Fruit fly (Drosophila melanogaster): ENCODE measurements around the gene Gip.

Gene Gip

DNA sequence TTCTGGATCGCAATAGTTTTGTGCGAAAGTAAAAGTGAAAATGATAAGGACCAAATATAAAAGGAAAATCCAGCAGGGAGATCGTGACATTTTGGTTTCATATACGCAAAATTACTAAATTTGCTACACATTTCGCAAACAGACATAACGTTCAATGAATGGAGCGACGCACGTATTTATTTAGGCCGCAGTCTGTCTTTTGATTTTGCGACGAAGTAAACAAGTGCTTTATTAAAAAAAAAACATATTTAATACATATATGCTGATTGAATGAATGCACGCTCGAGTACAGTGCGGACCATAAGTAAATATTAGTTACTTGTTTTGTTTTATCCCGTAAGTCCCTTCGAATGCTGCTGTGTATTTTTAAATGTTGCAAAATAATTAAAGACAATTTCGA is 37.7 kb upstream of the Gip start, which contains the start of gene CG32679:
CG32679 (minus strand) TSS at position 101 of the 400 bp plus-strand sequence.
- no peak for TF ChIP-seq ovo (GFP tag; optimal IDR thresholded peaks at IDR 0.05)
- TF ChIP-seq CG11617 (GFP tag; optimal IDR thresholded peaks at IDR 0.05), result no peak
- no peak for TF ChIP-seq CG12768 (GFP tag; optimal IDR thresholded peaks at IDR 0.05)
- no peak for TF ChIP-seq Hr96 (GFP tag; optimal IDR thresholded peaks at IDR 0.05)
- no peak for TF ChIP-seq CG33017 (tag; optimal IDR thresholded peaks at IDR 0.05)
- TF ChIP-seq Crg-1 (GFP tag; optimal IDR thresholded peaks at IDR 0.05), result no peak
- no peak for TF ChIP-seq cic (GFP tag; optimal IDR thresholded peaks at IDR 0.05)
- TF ChIP-seq CG5204 (GFP tag; optimal IDR thresholded peaks at IDR 0.05), result no peak
- no peak for TF ChIP-seq toe (GFP tag; optimal IDR thresholded peaks at IDR 0.05)
- no peak for TF ChIP-seq cnc (optimal IDR thresholded peaks at IDR 0.05)
- TF ChIP-seq kay (GFP tag; ENCODE audit: borderline replicate concordance), result no peak
- no peak for TF ChIP-seq CG1620 (GFP tag; optimal IDR thresholded peaks at IDR 0.05)

DNA sequence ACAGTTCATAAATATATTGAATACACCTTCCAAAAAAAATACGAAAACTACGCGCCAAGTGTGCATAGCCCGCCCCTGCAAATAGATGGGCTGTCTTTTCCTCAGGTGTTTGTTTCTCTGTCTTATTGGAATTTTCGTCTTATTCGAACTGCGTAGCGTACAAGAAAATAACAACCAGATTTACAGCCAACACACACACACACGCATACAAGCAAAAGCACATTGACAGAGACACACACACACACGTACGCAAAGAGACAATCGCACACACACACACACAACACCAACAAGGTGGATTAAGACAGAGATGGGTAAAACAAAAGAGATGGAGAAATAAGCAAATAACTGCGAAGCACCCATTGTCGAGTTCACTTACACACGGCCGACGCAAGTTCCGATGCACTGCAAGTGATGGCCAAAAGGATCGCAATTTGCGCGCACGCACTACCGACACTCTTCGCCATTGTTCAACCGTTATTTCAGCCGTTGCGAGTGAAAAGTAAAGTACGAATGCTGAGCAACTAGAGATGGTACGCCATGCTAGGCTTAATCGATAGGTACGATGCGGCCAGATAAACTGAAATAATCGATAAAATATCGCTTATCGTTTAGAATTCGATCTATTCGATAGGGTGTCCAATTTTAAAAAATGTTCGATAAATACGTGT is 36.2 kb upstream of the Gip start:
- TF ChIP-seq CG12768 (GFP tag; optimal IDR thresholded peaks at IDR 0.05) (no peak), Mnt (GFP tag; optimal IDR thresholded peaks at IDR 0.05) (peak; percentile 74), CG5204 (GFP tag; optimal IDR thresholded peaks at IDR 0.05) (no peak), pad (GFP tag; optimal IDR thresholded peaks at IDR 0.05) (peak; percentile 38), Hr96 (GFP tag; optimal IDR thresholded peaks at IDR 0.05) (no peak), bab1 (GFP tag; optimal IDR thresholded peaks at IDR 0.05) (peak; percentile 75), CG1620 (GFP tag; optimal IDR thresholded peaks at IDR 0.05) (peak; percentile 12), toe (GFP tag; optimal IDR thresholded peaks at IDR 0.05) (no peak), kay (GFP tag; ENCODE audit: borderline replicate concordance) (no peak), CG7045 (GFP tag; optimal IDR thresholded peaks at IDR 0.05) (no peak), CG11617 (GFP tag; optimal IDR thresholded peaks at IDR 0.05) (peak; percentile 45), tj (GFP tag; optimal IDR thresholded peaks at IDR 0.05) (peak; percentile 46), CG14711 (tag; optimal IDR thresholded peaks at IDR 0.05) (peak; percentile 44), ovo (GFP tag; optimal IDR thresholded peaks at IDR 0.05) (peak; percentile 84), CG7101 (tag; optimal IDR thresholded peaks at IDR 0.05) (peak; percentile 11), Clk (GFP tag; optimal IDR thresholded peaks at IDR 0.05) (no peak), Crg-1 (GFP tag; optimal IDR thresholded peaks at IDR 0.05) (peak; percentile 30), cic (GFP tag; optimal IDR thresholded peaks at IDR 0.05) (peak; percentile 26)

DNA sequence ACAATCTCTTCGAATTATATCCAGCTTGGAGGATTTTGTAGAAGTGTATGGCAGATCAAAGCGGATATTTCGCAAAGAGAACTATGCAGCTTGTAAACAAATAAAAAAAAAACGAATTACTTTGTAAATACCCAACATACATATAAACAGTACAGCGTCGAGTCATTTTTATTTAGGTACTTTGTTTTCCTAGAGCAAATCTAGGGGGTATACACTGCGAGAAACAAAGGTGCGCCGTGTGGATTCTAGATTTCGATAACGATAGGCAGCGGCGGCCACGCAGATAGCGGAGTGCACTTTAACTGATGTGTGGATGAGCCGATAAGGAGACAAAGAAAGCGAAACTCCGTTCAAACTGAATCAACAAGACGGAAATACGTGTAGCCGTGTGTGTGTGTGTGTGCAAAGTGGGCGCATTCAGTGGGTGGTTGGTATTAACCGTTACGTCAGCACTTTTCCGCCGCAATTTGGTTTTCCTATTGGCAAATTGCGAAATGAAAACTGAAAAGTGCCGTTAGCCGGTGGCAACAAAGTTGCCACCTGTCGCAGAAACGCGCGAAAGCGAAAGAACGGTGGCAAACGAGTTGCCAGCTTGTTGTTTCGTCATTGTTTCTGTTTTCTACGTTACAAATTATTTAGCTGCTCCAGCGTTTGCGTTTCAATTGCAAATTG is 35.0 kb upstream of the Gip start:
- no peak for TF ChIP-seq bab1 (GFP tag; optimal IDR thresholded peaks at IDR 0.05)
- peak; percentile 23 for TF ChIP-seq pad (GFP tag; optimal IDR thresholded peaks at IDR 0.05)
- no peak for TF ChIP-seq CG33017 (tag; optimal IDR thresholded peaks at IDR 0.05)
- TF ChIP-seq CG7101 (tag; optimal IDR thresholded peaks at IDR 0.05), result peak; percentile 43
- no peak for TF ChIP-seq CG1620 (GFP tag; optimal IDR thresholded peaks at IDR 0.05)
- no peak for TF ChIP-seq CG12768 (GFP tag; optimal IDR thresholded peaks at IDR 0.05)
- no peak for TF ChIP-seq cnc (optimal IDR thresholded peaks at IDR 0.05)
- no peak for TF ChIP-seq CG7045 (GFP tag; optimal IDR thresholded peaks at IDR 0.05)
- no peak for TF ChIP-seq CG5204 (GFP tag; optimal IDR thresholded peaks at IDR 0.05)
- TF ChIP-seq ovo (GFP tag; optimal IDR thresholded peaks at IDR 0.05), result peak; percentile 17
- no peak for TF ChIP-seq toe (GFP tag; optimal IDR thresholded peaks at IDR 0.05)
- no peak for TF ChIP-seq cic (GFP tag; optimal IDR thresholded peaks at IDR 0.05)
- peak; percentile 47 for TF ChIP-seq tj (GFP tag; optimal IDR thresholded peaks at IDR 0.05)

DNA sequence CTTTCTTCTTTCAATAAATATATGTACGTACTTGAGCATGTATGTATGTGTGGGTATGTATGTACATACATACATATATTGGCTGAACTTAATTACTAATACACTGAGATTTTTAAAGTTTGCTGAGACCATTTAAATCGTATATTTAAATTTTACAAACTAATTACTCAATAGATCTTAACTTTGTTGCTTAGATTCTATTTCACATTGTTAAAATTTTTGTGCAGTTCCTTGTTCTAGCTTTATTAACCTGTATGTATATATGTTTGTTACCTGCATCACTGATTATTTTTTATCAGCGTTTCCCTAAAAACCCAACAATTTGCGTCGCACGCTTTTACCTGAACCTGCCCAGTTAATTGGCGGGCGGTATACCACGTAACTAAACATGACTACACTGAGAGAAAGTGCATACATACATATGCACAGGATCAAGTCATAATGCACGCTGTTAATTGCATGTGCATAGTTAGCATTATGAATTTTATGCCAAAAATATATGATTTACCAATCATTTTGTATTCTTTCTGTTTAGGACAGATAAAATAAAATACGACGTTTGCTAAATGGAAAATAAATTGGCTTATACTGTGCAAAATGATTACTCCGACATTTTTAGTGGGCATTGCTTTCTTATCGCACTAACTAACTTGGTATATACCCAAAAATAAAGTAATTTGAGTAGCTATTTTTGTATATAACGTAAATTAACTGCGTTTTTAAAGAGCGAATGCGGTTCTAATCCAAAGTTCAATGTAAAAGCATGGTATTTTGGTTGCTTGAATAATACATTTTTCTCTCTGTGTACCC is 33.1 kb upstream of the Gip start:
- no peak for TF ChIP-seq CG33017 (tag; optimal IDR thresholded peaks at IDR 0.05)
- no peak for TF ChIP-seq cnc (optimal IDR thresholded peaks at IDR 0.05)
- peak; percentile 81 for TF ChIP-seq CG11617 (GFP tag; optimal IDR thresholded peaks at IDR 0.05)
- peak; percentile 43 for TF ChIP-seq CG7045 (GFP tag; optimal IDR thresholded peaks at IDR 0.05)
- peak; percentile 49 for TF ChIP-seq CG14711 (tag; optimal IDR thresholded peaks at IDR 0.05)
- peak; percentile 58 for TF ChIP-seq kay (GFP tag; ENCODE audit: borderline replicate concordance)
- TF ChIP-seq tj (GFP tag; optimal IDR thresholded peaks at IDR 0.05), result peak; percentile 84
- peak; percentile 29 for TF ChIP-seq Crg-1 (GFP tag; optimal IDR thresholded peaks at IDR 0.05)
- TF ChIP-seq ovo (GFP tag; optimal IDR thresholded peaks at IDR 0.05), result peak; percentile 40
- peak; percentile 67 for TF ChIP-seq CG7101 (tag; optimal IDR thresholded peaks at IDR 0.05)
- peak; percentile 34 for TF ChIP-seq CG1620 (GFP tag; optimal IDR thresholded peaks at IDR 0.05)
- no peak for TF ChIP-seq cic (GFP tag; optimal IDR thresholded peaks at IDR 0.05)
- peak; percentile 58 for TF ChIP-seq CG5204 (GFP tag; optimal IDR thresholded peaks at IDR 0.05)
- peak; percentile 38 for TF ChIP-seq Mnt (GFP tag; optimal IDR thresholded peaks at IDR 0.05)
- peak; percentile 25 for TF ChIP-seq Clk (GFP tag; optimal IDR thresholded peaks at IDR 0.05)
- peak; percentile 49 for TF ChIP-seq Hr96 (GFP tag; optimal IDR thresholded peaks at IDR 0.05)
- TF ChIP-seq CG12768 (GFP tag; optimal IDR thresholded peaks at IDR 0.05), result peak; percentile 18
- no peak for TF ChIP-seq toe (GFP tag; optimal IDR thresholded peaks at IDR 0.05)
- TF ChIP-seq pad (GFP tag; optimal IDR thresholded peaks at IDR 0.05), result peak; percentile 61
- TF ChIP-seq bab1 (GFP tag; optimal IDR thresholded peaks at IDR 0.05), result peak; percentile 82

DNA sequence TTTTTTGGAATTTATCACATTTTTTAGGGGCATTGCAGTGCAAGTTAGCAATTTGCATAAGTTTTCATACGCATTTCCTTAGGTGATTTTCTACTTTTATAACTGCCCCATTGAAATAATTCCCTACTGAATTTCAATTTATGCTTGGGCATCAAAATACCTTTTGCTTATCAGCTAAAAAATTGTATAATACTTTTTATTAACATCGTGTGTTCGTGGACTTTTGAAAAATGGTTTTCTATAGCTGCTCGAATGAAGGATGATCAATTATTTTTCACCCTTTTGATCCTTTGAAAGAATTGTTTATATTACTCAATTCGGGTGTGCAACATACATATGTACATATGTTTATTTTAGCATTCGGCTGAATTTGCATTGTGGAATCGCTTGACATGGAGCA is 32.5 kb upstream of the Gip start:
- peak; percentile 92 for TF ChIP-seq tj (GFP tag; optimal IDR thresholded peaks at IDR 0.05)
- peak; percentile 39 for TF ChIP-seq kay (GFP tag; ENCODE audit: borderline replicate concordance)
- no peak for TF ChIP-seq CG12768 (GFP tag; optimal IDR thresholded peaks at IDR 0.05)
- TF ChIP-seq Clk (GFP tag; optimal IDR thresholded peaks at IDR 0.05), result no peak

All from whole organism, adult.